Fruit fly (Drosophila melanogaster) whole organism, wandering third instar larva: ENCODE results near the gene Alg12.

ENCODE experiments used
- Abd-B ChIP-seq: fragments of >200 bp; optimal IDR thresholded peaks from 2 replicates; lab custom pipeline; 2017; ENCODE audit warnings: missing biosample characterization, missing genetic modification characterization
- CG32264 ChIP-seq: fragments of 200-800 bp; sonication (Bioruptor generic); optimal IDR thresholded peaks from 2 replicates; lab custom pipeline; 2016; ENCODE audit warnings: missing biosample characterization, missing genetic modification characterization
- CrebA ChIP-seq: fragments of 200-800 bp; sonication (Bioruptor generic); optimal IDR thresholded peaks from 2 replicates; lab custom pipeline; 2016; ENCODE audit warnings: missing biosample characterization, mild to moderate bottlenecking, missing genetic modification characterization, borderline replicate concordance
- Dif ChIP-seq: fragments of 200-275, 200-300 bp; sonication (Bioruptor generic); optimal IDR thresholded peaks from 2 replicates; lab custom pipeline; 2018; ENCODE audit warnings: missing biosample characterization, missing genetic modification characterization; ENCODE audit not compliant: partially characterized antibody
- GATAd ChIP-seq: sonication (Bioruptor generic); optimal IDR thresholded peaks from 2 replicates; lab custom pipeline; 2016; ENCODE audit warnings: missing biosample characterization, missing genetic modification characterization
- HLH106 ChIP-seq: fragments of 200-800 bp; optimal IDR thresholded peaks from 3 replicates; lab custom pipeline; 2019; ENCODE audit warnings: missing biosample characterization, mild to moderate bottlenecking, missing genetic modification characterization, moderate library complexity
- Hnf4 ChIP-seq: fragments of 200-800 bp; sonication (Bioruptor generic); optimal IDR thresholded peaks from 2 replicates; lab custom pipeline; 2016; ENCODE audit warnings: missing biosample characterization, mild to moderate bottlenecking, missing genetic modification characterization
- Hr78 ChIP-seq: fragments of >200 bp; optimal IDR thresholded peaks from 2 replicates; lab custom pipeline; 2017; ENCODE audit warnings: missing biosample characterization, missing genetic modification characterization
- Mio ChIP-seq: sonication (Bioruptor generic); optimal IDR thresholded peaks from 2 replicates; lab custom pipeline; 2016; ENCODE audit warnings: missing biosample characterization, missing genetic modification characterization
- Myc ChIP-seq: fragments of >200 bp; optimal IDR thresholded peaks from 2 replicates; lab custom pipeline; 2017
- OdsH ChIP-seq: fragments of 200-800 bp; sonication (Bioruptor generic); optimal IDR thresholded peaks from 2 replicates; lab custom pipeline; 2016; ENCODE audit warnings: missing biosample characterization, mild to moderate bottlenecking, missing genetic modification characterization
- Rel ChIP-seq, 2 experiments: fragments of 200-800 bp; sonication (Bioruptor generic) in 1 of 2; optimal IDR thresholded peaks; 2 replicates in 1 of 2; 3 replicates in 1 of 2; lab custom pipeline; 2016 to 2019; ENCODE audit warnings: mild to moderate bottlenecking in 2 of 2, missing biosample characterization in 2 of 2, missing genetic modification characterization in 2 of 2, moderate library complexity in 1 of 2
- Sp1 ChIP-seq: fragments of 200-800 bp; sonication (Bioruptor generic); optimal IDR thresholded peaks from 3 replicates; lab custom pipeline; 2019; ENCODE audit warnings: missing biosample characterization, mild to moderate bottlenecking, missing genetic modification characterization, moderate library complexity
- Vsx2 ChIP-seq: fragments of 200-300, 225-300 bp; sonication (Bioruptor generic); optimal IDR thresholded peaks from 2 replicates; lab custom pipeline; 2018; ENCODE audit warnings: missing biosample characterization, missing genetic modification characterization; ENCODE audit not compliant: partially characterized antibody
- br ChIP-seq: fragments of 200-800 bp; sonication (Bioruptor generic); optimal IDR thresholded peaks from 2 replicates; lab custom pipeline; 2016; ENCODE audit warnings: missing biosample characterization, missing genetic modification characterization
- brk ChIP-seq: fragments of 200-800 bp; sonication (Bioruptor generic); optimal IDR thresholded peaks from 2 replicates; lab custom pipeline; 2016; ENCODE audit warnings: missing biosample characterization, mild to moderate bottlenecking, missing genetic modification characterization
- dl ChIP-seq, 2 experiments: fragments of 175-275, 200-275 bp in 1 of 2; fragments of 200-275 bp in 1 of 2; sonication (Bioruptor generic); optimal IDR thresholded peaks; lab custom pipeline; 2018; ENCODE audit warnings: mild to moderate bottlenecking in 2 of 2, missing biosample characterization in 2 of 2, missing genetic modification characterization in 2 of 2, moderate library complexity in 2 of 2; ENCODE audit not compliant: partially characterized antibody in 2 of 2, insufficient read depth in 1 of 2
- dmrt93B ChIP-seq: fragments of 200-800 bp; sonication (Bioruptor generic); optimal IDR thresholded peaks from 2 replicates; lab custom pipeline; 2018; ENCODE audit warnings: missing biosample characterization, mild to moderate bottlenecking, missing genetic modification characterization
- dsf ChIP-seq: sonication (Bioruptor generic); optimal IDR thresholded peaks from 2 replicates; lab custom pipeline; 2016; ENCODE audit warnings: missing biosample characterization, missing genetic modification characterization, borderline replicate concordance
- ey ChIP-seq: fragments of 200-800 bp; sonication (Bioruptor generic); optimal IDR thresholded peaks from 2 replicates; lab custom pipeline; 2016; ENCODE audit warnings: missing biosample characterization, missing genetic modification characterization
- foxo ChIP-seq, 2 experiments: fragments of 200-800 bp; sonication (Bioruptor generic); optimal IDR thresholded peaks; 2 replicates in 1 of 2; 3 replicates in 1 of 2; lab custom pipeline; 2016 to 2017; ENCODE audit warnings: missing biosample characterization in 2 of 2, missing genetic modification characterization in 2 of 2
- fru ChIP-seq: fragments of 200-800 bp; sonication (Bioruptor generic); optimal IDR thresholded peaks from 3 replicates; lab custom pipeline; 2016; ENCODE audit warnings: missing biosample characterization, mild to moderate bottlenecking, missing genetic modification characterization
- h ChIP-seq: fragments of 200-800 bp; sonication (Bioruptor generic); optimal IDR thresholded peaks from 3 replicates; lab custom pipeline; 2016; ENCODE audit warnings: missing biosample characterization, mild to moderate bottlenecking, missing genetic modification characterization
- lola ChIP-seq: fragments of >200 bp; optimal IDR thresholded peaks from 2 replicates; lab custom pipeline; 2017; ENCODE audit warnings: missing biosample characterization, missing genetic modification characterization
- pan ChIP-seq: fragments of >200 bp; optimal IDR thresholded peaks from 2 replicates; lab custom pipeline; 2017
- psq ChIP-seq: fragments of 200-800 bp; sonication (Bioruptor generic); optimal IDR thresholded peaks from 3 replicates; lab custom pipeline; 2017; ENCODE audit warnings: missing biosample characterization, mild to moderate bottlenecking, missing genetic modification characterization, moderate library complexity
- rgr ChIP-seq: fragments of 200-800 bp; sonication (Bioruptor generic); optimal IDR thresholded peaks from 3 replicates; lab custom pipeline; 2016; ENCODE audit warnings: missing biosample characterization, mild to moderate bottlenecking, missing genetic modification characterization
- sage ChIP-seq: fragments of 200-800 bp; sonication (Bioruptor generic); optimal IDR thresholded peaks from 2 replicates; lab custom pipeline; 2016; ENCODE audit warnings: missing biosample characterization, mild to moderate bottlenecking, missing genetic modification characterization
- sv ChIP-seq: fragments of 200-800 bp; sonication (Bioruptor generic); optimal IDR thresholded peaks from 3 replicates; lab custom pipeline; 2016; ENCODE audit warnings: missing biosample characterization, missing genetic modification characterization
- tai ChIP-seq: sonication (Bioruptor generic); optimal IDR thresholded peaks from 2 replicates; lab custom pipeline; 2016; ENCODE audit warnings: missing biosample characterization, missing genetic modification characterization
- woc ChIP-seq: sonication (Bioruptor generic); optimal IDR thresholded peaks from 2 replicates; lab custom pipeline; 2016; ENCODE audit warnings: missing biosample characterization, mild to moderate bottlenecking, missing genetic modification characterization

Alg12 gene

DNA sequence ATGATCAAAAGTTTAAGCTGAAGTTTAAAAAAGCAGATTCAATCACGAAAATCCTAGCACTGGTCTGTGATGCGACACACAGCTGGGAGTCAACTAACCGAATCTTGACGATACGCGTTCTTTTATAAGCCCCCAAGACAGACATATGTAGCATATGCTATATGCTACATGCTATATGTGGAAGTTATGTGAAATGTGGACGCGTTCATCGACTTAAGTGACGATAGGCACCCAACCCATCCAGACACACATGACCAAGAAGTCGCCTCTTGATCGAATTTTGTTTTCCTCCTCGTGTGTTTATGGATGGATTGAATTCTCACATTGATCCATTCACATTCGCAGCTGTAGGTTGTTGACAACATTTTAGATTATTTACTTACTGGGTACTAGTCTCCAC, 23.1 kb upstream of the Alg12 start, which contains the start of gene alphaTub85E:
TSS of gene alphaTub85E (minus strand) at position 101 of the 400 bp plus-strand sequence.
- TF ChIP-seq Myc (lab: Kevin White, UChicago) (no peak), rgr (GFP tag; lab: Kevin White, UChicago) (no peak), Hnf4 (no peak), Vsx2 (GFP tag; lab: Kevin White, UChicago) (no peak), psq (GFP tag; lab: Kevin White, UChicago) (no peak), lola (GFP tag; lab: Kevin White, UChicago) (no peak), Sp1 (GFP tag; lab: Kevin White, UChicago) (no peak)

DNA sequence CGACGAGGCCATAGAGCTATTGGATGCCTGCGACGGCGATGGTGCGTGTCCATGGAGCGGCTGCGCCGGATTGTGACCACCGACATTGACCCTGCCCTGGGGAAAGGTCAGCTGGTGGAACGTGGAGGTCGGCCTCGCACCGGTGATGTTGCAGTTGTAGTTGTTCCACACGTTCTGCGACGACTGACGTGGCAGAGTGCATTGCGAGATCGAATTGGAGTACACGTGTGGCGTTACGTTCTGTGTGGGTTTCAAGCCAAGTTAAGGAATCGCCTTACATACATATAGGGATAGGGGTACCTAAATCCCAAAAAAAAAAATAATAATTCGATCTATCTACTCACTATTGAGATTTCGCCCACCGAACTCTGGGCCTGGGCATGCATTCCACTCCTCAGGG, 21.1 kb upstream of the Alg12 start:
- TF ChIP-seq Rel (GFP tag; optimal IDR thresholded peaks at IDR 0.05; lab: Kevin White, UChicago) (no peak), Rel (tag; optimal IDR thresholded peaks at IDR 0.05; lab: Kevin White, UChicago) (no peak), fru (GFP tag; lab: Kevin White, UChicago) (no peak), sv (no peak), Sp1 (GFP tag; lab: Kevin White, UChicago) (no peak), sage (no peak), foxo (GFP tag; optimal IDR thresholded peaks at IDR 0.05; lab: Kevin White, UChicago) (no peak), tai (GFP tag; lab: Kevin White, UChicago) (no peak), h (GFP tag; lab: Kevin White, UChicago) (no peak), Vsx2 (GFP tag; lab: Kevin White, UChicago) (no peak), Mio (GFP tag; lab: Kevin White, UChicago) (no peak), HLH106 (tag; lab: Kevin White, UChicago) (no peak), Abd-B (GFP tag; lab: Kevin White, UChicago) (no peak), OdsH (GFP tag; lab: Kevin White, UChicago) (no peak), CrebA (no peak), Hnf4 (no peak), dmrt93B (GFP tag; lab: Kevin White, UChicago) (no peak)

DNA sequence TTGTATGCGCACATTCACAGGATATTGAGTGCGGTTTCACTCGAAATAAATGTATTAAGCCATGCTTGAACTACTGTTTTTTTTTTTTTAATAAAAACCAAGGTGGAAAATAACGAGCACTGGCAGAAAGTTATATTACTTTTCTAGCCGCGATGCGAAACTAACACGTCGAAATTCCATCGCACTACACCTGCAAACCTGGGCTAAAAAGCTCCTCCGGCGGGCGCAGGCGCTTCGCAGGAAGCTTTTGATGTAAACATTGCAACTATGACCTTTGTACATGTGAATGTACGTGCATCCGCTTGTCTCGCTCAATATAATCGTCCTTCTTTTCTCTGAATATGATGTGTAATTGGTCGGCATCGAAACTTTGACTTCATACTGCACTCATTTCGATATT, 16.5 kb upstream of the Alg12 start, which contains the start of gene side-VII:
TSS of gene side-VII (minus strand) at position 187 of the 400 bp plus-strand sequence.
- TF ChIP-seq Vsx2 (GFP tag; lab: Kevin White, UChicago) (no peak), pan (no peak), Sp1 (GFP tag; lab: Kevin White, UChicago) (no peak), dsf (no peak), tai (GFP tag; lab: Kevin White, UChicago) (no peak), Rel (GFP tag; optimal IDR thresholded peaks at IDR 0.05; lab: Kevin White, UChicago) (no peak), Rel (tag; optimal IDR thresholded peaks at IDR 0.05; lab: Kevin White, UChicago) (no peak), sage (no peak), ey (GFP tag; lab: Kevin White, UChicago) (no peak), Hr78 (no peak), sv (no peak), rgr (GFP tag; lab: Kevin White, UChicago) (no peak), dmrt93B (GFP tag; lab: Kevin White, UChicago) (no peak), CG32264 (no peak), brk (no peak), br (GFP tag; lab: Kevin White, UChicago) (no peak), CrebA (no peak), dl (GFP tag; optimal IDR thresholded peaks at IDR 0.05; lab: Kevin White, UChicago; ENCODE audit: insufficient read depth in 1 of 2, partially characterized antibody in 2 of 2) (no peak), Dif (GFP tag; lab: Kevin White, UChicago) (no peak), Abd-B (GFP tag; lab: Kevin White, UChicago) (no peak)

DNA sequence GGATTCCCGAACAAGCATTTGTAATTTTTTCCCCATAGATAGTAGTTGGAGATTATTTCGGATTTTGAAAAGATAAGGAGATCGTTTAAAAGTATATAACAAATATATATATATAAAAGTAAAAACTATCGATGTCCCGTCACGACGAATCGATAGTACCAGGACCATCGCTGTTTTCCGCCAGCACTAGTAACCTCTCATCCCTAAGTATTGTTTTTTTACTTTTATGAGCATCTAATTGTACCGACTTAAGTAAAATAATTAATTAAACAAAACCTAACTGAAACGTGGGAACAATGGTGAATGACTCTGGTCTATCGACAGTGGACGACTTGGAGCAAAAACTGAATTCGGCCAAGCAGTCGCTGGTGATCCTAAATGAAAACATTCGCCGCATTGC, 15.6 kb upstream of the Alg12 start, which contains the start of gene Pnn:
TSS of gene Pnn (plus strand) at position 187 of the 400 bp plus-strand sequence.
- TF ChIP-seq GATAd (GFP tag; lab: Kevin White, UChicago) (no peak), dsf (no peak), Hr78 (no peak), sage (peak; percentile 32), Rel (GFP tag; optimal IDR thresholded peaks at IDR 0.05; lab: Kevin White, UChicago) (no peak), Rel (tag; optimal IDR thresholded peaks at IDR 0.05; lab: Kevin White, UChicago) (peak; percentile 68), CrebA (no peak), rgr (GFP tag; lab: Kevin White, UChicago) (no peak), ey (GFP tag; lab: Kevin White, UChicago) (no peak), woc (GFP tag; lab: Kevin White, UChicago) (peak; percentile 39)
